Fruit fly (Drosophila melanogaster): ENCODE measurements around the gene CG42673.

DNA sequence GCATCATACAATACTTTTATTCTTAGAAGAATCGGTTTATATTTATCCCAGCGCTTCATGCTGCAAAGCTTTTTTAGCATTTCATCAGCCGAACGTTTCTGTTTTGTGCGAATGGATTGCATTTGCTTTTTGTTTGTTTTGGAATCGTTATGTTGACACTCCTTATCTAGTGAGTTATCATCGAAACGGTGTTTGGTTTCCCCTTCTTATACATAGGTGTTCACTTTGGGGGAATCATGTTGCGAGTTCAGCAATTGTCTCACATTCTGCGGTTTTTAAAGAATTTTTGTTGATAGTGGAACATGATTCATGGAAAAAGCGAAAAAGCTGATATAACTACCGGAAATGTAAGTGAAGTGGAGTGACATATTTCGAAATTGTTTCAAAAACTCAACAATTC is 44.7 kb upstream of the CG42673 start:
- TF ChIP-seq rn (GFP tag; IDR thresholded peaks at IDR 0.05) (no peak), CG8301 (tag; optimal IDR thresholded peaks at IDR 0.05) (no peak), D1 (tag; optimal IDR thresholded peaks at IDR 0.05) (no peak), EcR (GFP tag; optimal IDR thresholded peaks at IDR 0.05) (no peak)
